Worm (Caenorhabditis elegans): ENCODE results near the gene kmo-2.

The kmo-2 gene

ce11 chrV:12085867-12086634 is 17.7 kb upstream of the kmo-2 start:
- no peak for TF ChIP-seq pha-4 (GFP tag; IDR thresholded peaks at IDR 0.05)
- TF ChIP-seq pha-4 (tag; optimal IDR thresholded peaks at IDR 0.05): no peak
- no peak for TF ChIP-seq nhr-11 (tag; optimal IDR thresholded peaks at IDR 0.05)
- no peak for TF ChIP-seq unc-130 (GFP tag; optimal IDR thresholded peaks at IDR 0.05)
- TF ChIP-seq ztf-7 (tag; optimal IDR thresholded peaks at IDR 0.05): no peak
- no peak for TF ChIP-seq Y48G9A.11 (GFP tag; IDR thresholded peaks at IDR 0.05)
- TF ChIP-seq ceh-62 (tag; optimal IDR thresholded peaks at IDR 0.05): no peak
- TF ChIP-seq nhr-76 (tag; optimal IDR thresholded peaks at IDR 0.05): no peak
- TF ChIP-seq ctbp-1 (GFP tag; IDR thresholded peaks at IDR 0.05): no peak
- TF ChIP-seq daf-16 (GFP tag; optimal IDR thresholded peaks at IDR 0.05): no peak
- TF ChIP-seq daf-16 (tag; optimal IDR thresholded peaks at IDR 0.05): no peak
- TF ChIP-seq zfp-3 (GFP tag; conservative IDR thresholded peaks at IDR 0.05): no peak
- no peak for TF ChIP-seq saeg-2 (GFP tag; IDR thresholded peaks at IDR 0.05)
- no peak for TF ChIP-seq zip-11 (GFP tag; IDR thresholded peaks at IDR 0.05)
- no peak for TF ChIP-seq nhr-25 (tag; optimal IDR thresholded peaks at IDR 0.05; ENCODE audit: borderline replicate concordance, insufficient read depth)
- TF ChIP-seq ceh-28 (tag; optimal IDR thresholded peaks at IDR 0.05): no peak
- TF ChIP-seq aly-2 (tag; optimal IDR thresholded peaks at IDR 0.05): no peak
- no peak for TF ChIP-seq arid-1 (GFP tag; conservative IDR thresholded peaks at IDR 0.05)
- TF ChIP-seq pqm-1 (tag; optimal IDR thresholded peaks at IDR 0.05): no peak
- TF ChIP-seq dve-1 (tag; optimal IDR thresholded peaks at IDR 0.05; ENCODE audit: insufficient read depth): no peak
- TF ChIP-seq ama-1 (optimal IDR thresholded peaks at IDR 0.05): no peak
- no peak for TF ChIP-seq lir-3 (tag; optimal IDR thresholded peaks at IDR 0.05)

ce11 chrV:12084216-12084615 is 15.9 kb upstream of the kmo-2 start, which contains the start of gene R07B7.8:
Gene R07B7.8, minus strand, starts transcription at chrV:12084316.
- TF ChIP-seq dmd-6 (GFP tag; IDR thresholded peaks at IDR 0.05) (peak; percentile 25; the same call in 1 of the 2 replicates), lin-29 (GFP tag; IDR thresholded peaks at IDR 0.05) (no peak)

ce11 chrV:12082932-12083331 is 14.6 kb upstream of the kmo-2 start, which contains the start of gene R07B7.10:
Gene R07B7.10, plus strand, starts transcription at chrV:12083216.
- no peak for TF ChIP-seq pqm-1 (tag; optimal IDR thresholded peaks at IDR 0.05)
- no peak for TF ChIP-seq mep-1 (tag; optimal IDR thresholded peaks at IDR 0.05)
- TF ChIP-seq mdl-1 (tag; optimal IDR thresholded peaks at IDR 0.05): no peak
- TF ChIP-seq dve-1 (tag; optimal IDR thresholded peaks at IDR 0.05; ENCODE audit: insufficient read depth): peak; percentile 14
- peak; percentile 18 for TF ChIP-seq nhr-28 (tag; optimal IDR thresholded peaks at IDR 0.05)

ce11 chrV:12080274-12080673 is 11.9 kb upstream of the kmo-2 start, which contains the start of gene R07B7.9:
Gene R07B7.9, minus strand, starts transcription at chrV:12080374.
- TF ChIP-seq ceh-82 (tag; optimal IDR thresholded peaks at IDR 0.05) (no peak), D1046.2 (GFP tag; IDR thresholded peaks at IDR 0.05) (no peak), dmd-8 (GFP tag; IDR thresholded peaks at IDR 0.05) (no peak), pqm-1 (tag; optimal IDR thresholded peaks at IDR 0.05) (no peak), Y105C5A.15 (GFP tag; IDR thresholded peaks at IDR 0.05) (no peak), arid-1 (GFP tag; conservative IDR thresholded peaks at IDR 0.05) (no peak), unc-62 (GFP tag; optimal IDR thresholded peaks at IDR 0.05 in 1 of 2) (no peak), unc-62 (tag; optimal IDR thresholded peaks at IDR 0.05) (no peak), T20F7.1 (GFP tag; optimal IDR thresholded peaks at IDR 0.05) (no peak), hlh-11 (tag; optimal IDR thresholded peaks at IDR 0.05) (no peak), Y48G9A.11 (GFP tag; IDR thresholded peaks at IDR 0.05) (no peak), ztf-11 (tag; optimal IDR thresholded peaks at IDR 0.05) (no peak), F26F4.8 (GFP tag; conservative IDR thresholded peaks at IDR 0.05) (no peak), ces-1 (GFP tag; optimal IDR thresholded peaks at IDR 0.05) (no peak), ZK546.5 (tag; optimal IDR thresholded peaks at IDR 0.05) (no peak), ceh-28 (tag; optimal IDR thresholded peaks at IDR 0.05) (no peak), lin-29 (GFP tag; IDR thresholded peaks at IDR 0.05) (no peak), mxl-2 (GFP tag; conservative IDR thresholded peaks at IDR 0.05) (no peak), lir-3 (tag; optimal IDR thresholded peaks at IDR 0.05) (no peak), ceh-62 (tag; optimal IDR thresholded peaks at IDR 0.05) (no peak), ceh-20 (GFP tag; IDR thresholded peaks at IDR 0.05) (no peak)
